Fruit fly (Drosophila melanogaster) whole organism, wandering third instar larva: Measurements from ENCODE around the gene Nubp1.

ENCODE experiments used
- fru ChIP-seq: fragments of 200-800 bp; sonication (Bioruptor generic); optimal IDR thresholded peaks from 3 replicates; lab custom pipeline; 2016; ENCODE audit warnings: missing biosample characterization, mild to moderate bottlenecking, missing genetic modification characterization
- usp ChIP-seq: fragments of >200 bp; optimal IDR thresholded peaks from 2 replicates; lab custom pipeline; 2017; ENCODE audit warnings: missing biosample characterization, missing genetic modification characterization

DNA sequence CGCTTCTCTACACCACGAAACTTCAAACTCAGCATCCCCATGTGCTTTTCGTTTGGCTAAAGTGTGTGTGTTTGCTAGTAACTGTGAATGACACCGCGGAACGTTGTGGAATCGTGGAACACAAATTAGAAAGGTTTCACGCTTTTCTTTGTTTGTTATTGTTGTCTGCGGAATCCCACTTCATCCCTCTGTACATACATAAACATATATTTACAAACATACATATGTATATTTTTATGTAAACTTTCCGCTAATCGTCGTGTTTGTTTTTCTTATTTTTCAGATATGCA lies 41.8 kb upstream of the Nubp1 start:
- TF ChIP-seq usp: no peak
- no peak for TF ChIP-seq fru
